Fruit fly (Drosophila melanogaster) whole organism, embryonic: ENCODE measurements around the gene CCAP-R.

Source experiments
- Ada2b ChIP-seq: fragments of 200-800 bp; sonication (Bioruptor generic); IDR thresholded peaks from 2 replicates; pipeline ENCODE4 v1.3.6; 2022; ENCODE audit warnings: missing biosample characterization, missing genetic modification characterization
- Adf1 ChIP-seq: fragments of 200-800 bp; sonication (Bioruptor generic); IDR thresholded peaks from 2 replicates; pipeline ENCODE4 v1.3.6; 2022; ENCODE audit warnings: missing biosample characterization, missing genetic modification characterization
- Atf6 ChIP-seq: fragments of 200-800 bp; sonication (Bioruptor generic); IDR thresholded peaks from 2 replicates; pipeline ENCODE4 v1.3.6; 2022; ENCODE audit warnings: missing biosample characterization, missing genetic modification characterization
- CG11085 ChIP-seq: fragments of 200-800 bp; sonication (Bioruptor generic); IDR thresholded peaks from 2 replicates; pipeline ENCODE4 v1.3.6; 2022; ENCODE audit warnings: missing biosample characterization, missing genetic modification characterization
- CG12236 ChIP-seq: fragments of 200-800 bp; sonication (Bioruptor generic); optimal IDR thresholded peaks from 2 replicates; lab custom pipeline; 2016; ENCODE audit warnings: missing biosample characterization, missing genetic modification characterization
- CG15073 ChIP-seq: fragments of 200-800 bp; sonication (Bioruptor generic); optimal IDR thresholded peaks from 2 replicates; lab custom pipeline; 2016; ENCODE audit warnings: missing biosample characterization, missing genetic modification characterization
- CG15514 ChIP-seq: fragments of 200-800 bp; sonication (Bioruptor generic); optimal IDR thresholded peaks from 3 replicates; lab custom pipeline; 2017; ENCODE audit warnings: missing biosample characterization, missing genetic modification characterization, mild to moderate bottlenecking, moderate library complexity, missing genetic modification reagents
- CG16779 ChIP-seq: fragments of 200-800 bp; sonication (Bioruptor generic); IDR thresholded peaks from 2 replicates; pipeline ENCODE4 v1.3.6; 2022; ENCODE audit warnings: missing biosample characterization, missing genetic modification characterization
- CG16815 ChIP-seq: fragments of 200-800 bp; sonication (Bioruptor generic); optimal IDR thresholded peaks from 3 replicates; lab custom pipeline; 2017; ENCODE audit warnings: missing biosample characterization, mild to moderate bottlenecking, missing genetic modification characterization
- CG2116 ChIP-seq: fragments of 200-800 bp; sonication (Bioruptor generic); optimal IDR thresholded peaks from 3 replicates; lab custom pipeline; 2018; ENCODE audit warnings: missing biosample characterization, mild to moderate bottlenecking, missing genetic modification characterization
- CG3281 ChIP-seq: fragments of 200-800 bp; sonication (Bioruptor generic); optimal IDR thresholded peaks from 3 replicates; lab custom pipeline; 2017; ENCODE audit warnings: missing biosample characterization, mild to moderate bottlenecking, missing genetic modification characterization
- CG34224 ChIP-seq: fragments of 200-800 bp; sonication (Bioruptor generic); IDR thresholded peaks from 3 replicates; pipeline ENCODE4 v1.3.6; 2022; ENCODE audit warnings: missing biosample characterization, missing genetic modification characterization; ENCODE audit not compliant: partially characterized antibody
- CG34422 ChIP-seq: fragments of 200-800 bp; sonication (Bioruptor generic); IDR thresholded peaks from 3 replicates; pipeline ENCODE4 v1.3.6; 2022; ENCODE audit warnings: missing biosample characterization, missing genetic modification characterization
- CG3838 ChIP-seq: fragments of 200-800 bp; sonication (Bioruptor generic); optimal IDR thresholded peaks from 3 replicates; lab custom pipeline; 2016; ENCODE audit warnings: missing biosample characterization, missing genetic modification characterization
- CG5180 ChIP-seq: fragments of 200-800 bp; sonication (Bioruptor generic); optimal IDR thresholded peaks from 3 replicates; lab custom pipeline; 2017; ENCODE audit warnings: missing biosample characterization, missing genetic modification characterization, mild to moderate bottlenecking, moderate library complexity, missing genetic modification reagents
- CG7271 ChIP-seq: fragments of 200-800 bp; sonication (Bioruptor generic); optimal IDR thresholded peaks from 2 replicates; lab custom pipeline; 2018; ENCODE audit warnings: missing biosample characterization, mild to moderate bottlenecking, missing genetic modification characterization, moderate library complexity
- CG7357 ChIP-seq: fragments of 200-800 bp; sonication (Bioruptor generic); IDR thresholded peaks from 3 replicates; pipeline ENCODE4 v1.3.6; 2022; ENCODE audit warnings: missing biosample characterization, missing genetic modification characterization
- CG7839 ChIP-seq: fragments of 200-800 bp; sonication (Bioruptor generic); optimal IDR thresholded peaks from 3 replicates; lab custom pipeline; 2018; ENCODE audit warnings: missing biosample characterization, mild to moderate bottlenecking, missing genetic modification characterization, moderate library complexity
- CG8089 ChIP-seq: fragments of 200-800 bp; sonication (Bioruptor generic); optimal IDR thresholded peaks from 3 replicates; lab custom pipeline; 2016; ENCODE audit warnings: missing biosample characterization, missing genetic modification characterization
- CkIIα-i1 ChIP-seq: fragments of 200-800 bp; sonication (Bioruptor generic); IDR thresholded peaks from 2 replicates; pipeline ENCODE4 v1.3.6; 2022; ENCODE audit warnings: missing biosample characterization, missing genetic modification characterization
- CrebB ChIP-seq: fragments of 200-800 bp; sonication (Bioruptor generic); optimal IDR thresholded peaks from 3 replicates; lab custom pipeline; 2018; ENCODE audit warnings: missing biosample characterization, mild to moderate bottlenecking, missing genetic modification characterization
- Doc2 ChIP-seq: fragments of 200-800 bp; sonication (Bioruptor generic); IDR thresholded peaks from 2 replicates; pipeline ENCODE4 v1.3.6; 2022; ENCODE audit warnings: missing biosample characterization, missing genetic modification characterization
- Drgx ChIP-seq: fragments of 200-800 bp; sonication (Bioruptor generic); IDR thresholded peaks from 2 replicates; pipeline ENCODE4 v1.3.6; 2022; ENCODE audit warnings: missing biosample characterization, missing genetic modification characterization
- Gug ChIP-seq: fragments of 200-800 bp; sonication (Bioruptor generic); IDR thresholded peaks from 4 replicates; pipeline ENCODE4 v1.3.6; 2022; ENCODE audit warnings: missing biosample characterization, missing genetic modification characterization
- H2.0 ChIP-seq: fragments of 200-800 bp; sonication (Bioruptor generic); IDR thresholded peaks from 2 replicates; pipeline ENCODE4 v1.3.6; 2022; ENCODE audit warnings: missing biosample characterization, missing genetic modification characterization
- Hmx ChIP-seq: fragments of 200-800 bp; sonication (Bioruptor generic); optimal IDR thresholded peaks from 2 replicates; lab custom pipeline; 2016; ENCODE audit warnings: missing biosample characterization, missing genetic modification characterization
- NK7.1 ChIP-seq: fragments of 200-800 bp; sonication (Bioruptor generic); optimal IDR thresholded peaks from 3 replicates; lab custom pipeline; 2016; ENCODE audit warnings: missing biosample characterization, missing genetic modification characterization
- Scr ChIP-seq: fragments of 200-800 bp; sonication (Bioruptor generic); IDR thresholded peaks from 2 replicates; pipeline ENCODE4 v1.3.6; 2022; ENCODE audit warnings: missing biosample characterization, missing genetic modification characterization; ENCODE audit not compliant: partially characterized antibody
- YL-1 ChIP-seq: fragments of 200-800 bp; sonication (Bioruptor generic); optimal IDR thresholded peaks from 3 replicates; lab custom pipeline; 2017; ENCODE audit warnings: missing biosample characterization, mild to moderate bottlenecking, missing genetic modification characterization
- ap ChIP-seq: fragments of 200-800 bp; sonication (Bioruptor generic); IDR thresholded peaks from 2 replicates; pipeline ENCODE4 v1.3.6; 2022; ENCODE audit warnings: missing biosample characterization, missing genetic modification characterization
- caup ChIP-seq: fragments of 200-800 bp; sonication (Bioruptor generic); optimal IDR thresholded peaks from 3 replicates; lab custom pipeline; 2017; ENCODE audit warnings: missing biosample characterization, mild to moderate bottlenecking, missing genetic modification characterization, moderate library complexity; ENCODE audit not compliant: severe bottlenecking
- chif ChIP-seq, 2 experiments: fragments of 200-800 bp; sonication (Bioruptor generic); optimal IDR thresholded peaks; 3 replicates each; lab custom pipeline; 2016; ENCODE audit warnings: missing biosample characterization in 2 of 2, missing genetic modification characterization in 2 of 2
- chm ChIP-seq: fragments of 200-800 bp; sonication (Bioruptor generic); IDR thresholded peaks from 2 replicates; pipeline ENCODE4 v1.3.6; 2022; ENCODE audit warnings: missing biosample characterization, missing genetic modification characterization
- crp ChIP-seq, 2 experiments: fragments of 200-800 bp; sonication (Bioruptor generic); optimal IDR thresholded peaks; 2 replicates in 1 of 2; 3 replicates in 1 of 2; lab custom pipeline; 2017; ENCODE audit warnings: missing biosample characterization in 2 of 2, missing genetic modification characterization in 2 of 2, mild to moderate bottlenecking in 1 of 2, moderate library complexity in 1 of 2
- dan ChIP-seq: fragments of 200-800 bp; sonication (Bioruptor generic); IDR thresholded peaks from 2 replicates; pipeline ENCODE4 v1.3.6; 2022; ENCODE audit warnings: missing biosample characterization, missing genetic modification characterization
- fd3F ChIP-seq: fragments of 200-800 bp; sonication (Bioruptor generic); optimal IDR thresholded peaks from 2 replicates; lab custom pipeline; 2018; ENCODE audit warnings: missing biosample characterization, mild to moderate bottlenecking, missing genetic modification characterization, moderate library complexity
- gcm2 ChIP-seq: fragments of 200-800 bp; sonication (Bioruptor generic); optimal IDR thresholded peaks from 2 replicates; lab custom pipeline; 2016; ENCODE audit warnings: missing biosample characterization, missing genetic modification characterization
- gem ChIP-seq: fragments of 200-800 bp; sonication (Bioruptor generic); optimal IDR thresholded peaks from 2 replicates; lab custom pipeline; 2019; ENCODE audit warnings: missing biosample characterization, mild to moderate bottlenecking, missing genetic modification characterization, moderate library complexity
- grn ChIP-seq: fragments of 200-800 bp; sonication (Bioruptor generic); optimal IDR thresholded peaks from 3 replicates; lab custom pipeline; 2017; ENCODE audit warnings: missing biosample characterization, missing genetic modification characterization
- hkb ChIP-seq, 2 experiments: fragments of 200-800 bp in 1 of 2; fragments of >200 bp in 1 of 2; sonication (Bioruptor generic) in 1 of 2; IDR thresholded peaks in 1 of 2; optimal IDR thresholded peaks in 1 of 2; 2 replicates each; pipeline versions ENCODE4 v1.3.6 to Lab custom; 2017 to 2022; ENCODE audit warnings: missing biosample characterization in 1 of 2, missing genetic modification characterization in 1 of 2
- klu ChIP-seq: fragments of 200-800 bp; sonication (Bioruptor generic); IDR thresholded peaks from 2 replicates; pipeline ENCODE4 v1.3.6; 2022; ENCODE audit warnings: missing biosample characterization, missing genetic modification characterization
- kni ChIP-seq: fragments of 200-800 bp; sonication (Bioruptor generic); optimal IDR thresholded peaks from 3 replicates; lab custom pipeline; 2017; ENCODE audit warnings: mild to moderate bottlenecking, missing biosample characterization, missing genetic modification reagents, missing genetic modification characterization
- pho ChIP-seq: fragments of 200-800 bp; sonication (Bioruptor generic); optimal IDR thresholded peaks from 2 replicates; lab custom pipeline; 2016; ENCODE audit warnings: missing biosample characterization, missing genetic modification characterization
- pzg ChIP-seq: fragments of 200-800 bp; sonication (Bioruptor generic); optimal IDR thresholded peaks from 3 replicates; lab custom pipeline; 2018; ENCODE audit warnings: missing biosample characterization, mild to moderate bottlenecking, missing genetic modification characterization, moderate library complexity
- sc ChIP-seq, 3 experiments: fragments of >200 bp in 2 of 3; fragments of 200-800 bp in 1 of 3; sonication (Bioruptor generic) in 1 of 3; optimal IDR thresholded peaks; 2 replicates in 2 of 3; 3 replicates in 1 of 3; lab custom pipeline; 2017; ENCODE audit warnings: mild to moderate bottlenecking in 1 of 3, missing biosample characterization in 1 of 3, missing genetic modification characterization in 1 of 3, missing genetic modification reagents in 1 of 3
- sob ChIP-seq: fragments of 200-800 bp; sonication (Bioruptor generic); IDR thresholded peaks from 2 replicates; pipeline ENCODE4 v1.3.6; 2022; ENCODE audit warnings: missing biosample characterization, missing genetic modification characterization
- zen ChIP-seq: fragments of 200-800 bp; sonication (Bioruptor generic); optimal IDR thresholded peaks from 3 replicates; lab custom pipeline; 2018; ENCODE audit warnings: missing biosample characterization, mild to moderate bottlenecking, missing genetic modification characterization, moderate library complexity
- zfh2 ChIP-seq: fragments of 200-800 bp; sonication (Bioruptor generic); optimal IDR thresholded peaks from 2 replicates; lab custom pipeline; 2016; ENCODE audit warnings: missing biosample characterization, missing genetic modification characterization

Gene CCAP-R

DNA sequence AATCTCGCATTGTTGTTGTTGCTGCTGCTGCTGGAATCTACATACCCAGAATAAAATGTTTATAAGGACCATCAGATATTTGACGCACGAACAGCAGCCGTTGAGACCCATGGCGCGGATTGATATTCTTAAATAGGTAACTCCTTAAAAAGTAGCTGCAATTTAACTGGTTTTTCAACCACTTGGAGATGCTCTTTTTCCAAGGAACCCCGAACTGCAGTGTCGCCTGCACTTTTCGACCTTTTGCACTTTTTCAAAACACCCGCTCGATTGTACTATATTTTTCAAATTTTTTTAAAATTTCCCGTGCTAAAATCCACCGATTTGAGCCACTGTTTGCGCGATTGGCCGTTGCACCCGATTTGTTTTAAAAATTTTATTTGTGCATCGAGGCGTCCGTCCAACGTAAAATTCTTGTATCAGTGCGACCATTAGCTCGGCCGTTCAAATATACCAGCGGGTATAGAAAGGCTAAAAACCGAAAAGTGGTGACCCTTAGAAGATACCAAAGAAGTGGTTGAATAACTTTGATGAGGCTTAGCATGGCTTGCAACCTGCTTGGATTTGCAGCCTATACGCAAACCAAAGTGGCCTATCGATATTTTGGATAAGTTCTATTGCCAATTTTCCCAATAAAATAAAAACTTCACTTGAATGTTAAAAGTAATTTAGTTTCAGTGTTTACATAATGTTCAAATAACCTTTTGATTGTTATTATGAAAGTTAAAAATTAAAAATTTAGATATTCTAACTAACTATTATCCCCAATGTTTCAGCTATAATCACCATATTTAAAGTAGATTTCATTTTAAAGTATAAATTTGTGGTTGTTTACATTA lies 74.9 kb downstream of the CCAP-R start, which contains the start of gene Tsp96F (continued):
- no peak for TF ChIP-seq Hmx (GFP tag; lab: Kevin White, UChicago)
- peak; percentile 57 for TF ChIP-seq kni
- no peak for TF ChIP-seq hkb (optimal IDR thresholded peaks at IDR 0.05; lab: Kevin White, UChicago)
- no peak for TF ChIP-seq hkb (GFP tag; IDR thresholded peaks at IDR 0.05; lab: Robert Waterston, UW)
- no peak for TF ChIP-seq gem
- no peak for TF ChIP-seq CG16815 (GFP tag; lab: Kevin White, UChicago)
- TF ChIP-seq CrebB = no peak
- TF ChIP-seq Ada2b (GFP tag; lab: Robert Waterston, UW) = no peak
- TF ChIP-seq CG2116 = peak; percentile 32
- TF ChIP-seq CG3838 (GFP tag; lab: Kevin White, UChicago) = no peak
- TF ChIP-seq sc (optimal IDR thresholded peaks at IDR 0.05; lab: Kevin White, UChicago) = no peak
- no peak for TF ChIP-seq sc (GFP tag; optimal IDR thresholded peaks at IDR 0.05; lab: Kevin White, UChicago)
- TF ChIP-seq fd3F (GFP tag; lab: Kevin White, UChicago) = no peak
- TF ChIP-seq YL-1 (GFP tag; lab: Kevin White, UChicago) = no peak
- TF ChIP-seq zen (tag; lab: Kevin White, UChicago) = peak; percentile 8
- TF ChIP-seq caup (GFP tag; lab: Kevin White, UChicago) = no peak
- TF ChIP-seq CG8089 (GFP tag; lab: Kevin White, UChicago) = no peak
- no peak for TF ChIP-seq NK7.1
- TF ChIP-seq crp (GFP tag; optimal IDR thresholded peaks at IDR 0.05; lab: Kevin White, UChicago) = no peak
- TF ChIP-seq CG34422 = no peak; the same call in 2 of the 3 replicates
- TF ChIP-seq Gug (GFP tag; lab: Robert Waterston, UW) = no peak
- TF ChIP-seq zfh2 (GFP tag; lab: Kevin White, UChicago) = no peak
- no peak for TF ChIP-seq Adf1 (GFP tag; lab: Robert Waterston, UW)
- TF ChIP-seq chm = peak; percentile 51; the same call in 1 of the 2 replicates
- TF ChIP-seq H2.0 (GFP tag; lab: Robert Waterston, UW) = no peak
- peak; percentile 63 for TF ChIP-seq Scr (GFP tag; lab: Robert Waterston, UW)
- TF ChIP-seq chif (GFP tag; optimal IDR thresholded peaks at IDR 0.05; lab: Kevin White, UChicago) = no peak
- no peak for TF ChIP-seq CG3281 (GFP tag; lab: Kevin White, UChicago)
- TF ChIP-seq CG7357 = no peak
- TF ChIP-seq CG11085 (GFP tag; lab: Robert Waterston, UW) = no peak
- TF ChIP-seq Atf6 = no peak; the same call in 1 of the 2 replicates
- no peak for TF ChIP-seq klu
- TF ChIP-seq pzg (GFP tag; lab: Kevin White, UChicago) = peak; percentile 96
- TF ChIP-seq CG12236 = no peak
- TF ChIP-seq CG5180 = no peak
- no peak for TF ChIP-seq CG7839 (tag; lab: Kevin White, UChicago)
- TF ChIP-seq sob (GFP tag; lab: Robert Waterston, UW) = no peak
- no peak for TF ChIP-seq dan (GFP tag; lab: Robert Waterston, UW)
- no peak for TF ChIP-seq CkIIα-i1
- no peak for TF ChIP-seq pho
- no peak for TF ChIP-seq ap (GFP tag; lab: Robert Waterston, UW)
- TF ChIP-seq CG7271 (tag; lab: Kevin White, UChicago) = peak; percentile 31
- no peak for TF ChIP-seq Doc2 (GFP tag; lab: Robert Waterston, UW)
- TF ChIP-seq CG16779 = no peak
- 0 out of 3 replicates have a peak, but pooled peaks have one; percentile 38 for TF ChIP-seq CG34224
- TF ChIP-seq gcm2 (GFP tag; lab: Kevin White, UChicago) = no peak
- no peak for TF ChIP-seq CG15073 (GFP tag; lab: Kevin White, UChicago)
- no peak for TF ChIP-seq Drgx
- no peak for TF ChIP-seq grn (GFP tag; lab: Kevin White, UChicago)
- peak; percentile 71 for TF ChIP-seq CG15514 (GFP tag; lab: Kevin White, UChicago)
